Worm (Caenorhabditis elegans) whole organism, mixed stage, embryonic: ENCODE data around the gene unc-53.

ENCODE experiments used
- ceh-83 ChIP-seq: fragments of 200-800 bp; sonication (Bioruptor generic); optimal IDR thresholded peaks from 2 replicates; lab custom pipeline; 2018; ENCODE audit warnings: mild to moderate bottlenecking, missing genetic modification characterization, missing compliant biosample characterization
- ces-1 ChIP-seq: fragments of 150-350 bp; optimal IDR thresholded peaks from 2 replicates; lab custom pipeline; 2014; ENCODE audit warnings: missing biosample characterization, missing genetic modification reagents, missing genetic modification characterization
- lsy-2 ChIP-seq: fragments of 150-350 bp; optimal IDR thresholded peaks from 2 replicates; lab custom pipeline; 2014; ENCODE audit warnings: missing biosample characterization, missing genetic modification characterization
- mep-1 ChIP-seq: fragments of 150-350 bp; optimal IDR thresholded peaks from 2 replicates; lab custom pipeline; 2017; ENCODE audit warnings: missing biosample characterization, missing genetic modification reagents, missing genetic modification characterization, inconsistent platforms
- nhr-237 ChIP-seq: fragments of 150-350 bp; optimal IDR thresholded peaks from 2 replicates; lab custom pipeline; 2014; ENCODE audit warnings: missing biosample characterization, missing genetic modification characterization
- nhr-76 ChIP-seq: sonication (generic microtip); optimal IDR thresholded peaks from 2 replicates; lab custom pipeline; 2017; ENCODE audit warnings: missing biosample characterization, missing genetic modification characterization
- snpc-4 ChIP-seq: fragments of 150-350 bp; optimal IDR thresholded peaks from 2 replicates; lab custom pipeline; 2014; ENCODE audit warnings: missing biosample characterization, missing genetic modification characterization
- unc-62 ChIP-seq: fragments of 150-350 bp; optimal IDR thresholded peaks from 2 replicates; lab custom pipeline; 2014; ENCODE audit warnings: missing biosample characterization, missing genetic modification reagents, missing genetic modification characterization
- ztf-11 ChIP-seq: fragments of 150-350 bp; optimal IDR thresholded peaks from 2 replicates; lab custom pipeline; 2014; ENCODE audit warnings: missing biosample characterization, missing genetic modification characterization

ce11 chrII:11050678-11051077 is 38.6 kb downstream of the unc-53 start:
- TF ChIP-seq ces-1 (GFP tag; lab: Kevin White, UChicago): no peak
- TF ChIP-seq ceh-83 (GFP tag; lab: Kevin White, UChicago): no peak
- TF ChIP-seq mep-1 (tag; lab: Kevin White, UChicago): no peak
- TF ChIP-seq lsy-2: no peak
- TF ChIP-seq unc-62: no peak
- TF ChIP-seq nhr-237: no peak
- no peak for TF ChIP-seq snpc-4 (tag; lab: Kevin White, UChicago)
- no peak for TF ChIP-seq nhr-76
- TF ChIP-seq ztf-11 (tag; lab: Kevin White, UChicago): no peak
